Worm (Caenorhabditis elegans) whole organism, late embryonic: ENCODE data around the gene T20B12.4.

Source experiments
- C38D4.7 ChIP-seq: fragments of 200-800 bp; sonication (Bioruptor generic); optimal IDR thresholded peaks from 2 replicates; lab custom pipeline; 2018; ENCODE audit warnings: mild to moderate bottlenecking, missing genetic modification characterization, moderate library complexity, missing compliant biosample characterization
- F13H6.1 ChIP-seq: sonication (generic microtip); optimal IDR thresholded peaks from 2 replicates; lab custom pipeline; 2016; ENCODE audit warnings: missing genetic modification characterization, missing compliant biosample characterization
- K02D7.2 ChIP-seq: sonication (generic microtip); optimal IDR thresholded peaks from 2 replicates; lab custom pipeline; 2017; ENCODE audit warnings: mild to moderate bottlenecking, missing genetic modification characterization, missing compliant biosample characterization
- K09A11.1 ChIP-seq: sonication (generic microtip); optimal IDR thresholded peaks from 2 replicates; lab custom pipeline; 2017; ENCODE audit warnings: antibody characterized with exemption, mild to moderate bottlenecking, missing genetic modification characterization, missing compliant biosample characterization; ENCODE audit not compliant: insufficient read depth
- T23F11.4 ChIP-seq: fragments of 200-800 bp; sonication (Bioruptor generic); optimal IDR thresholded peaks from 2 replicates; lab custom pipeline; 2018; ENCODE audit warnings: mild to moderate bottlenecking, missing genetic modification characterization, missing compliant biosample characterization
- Y22D7AL.16 ChIP-seq: sonication (generic microtip); optimal IDR thresholded peaks from 2 replicates; lab custom pipeline; 2016; ENCODE audit warnings: missing genetic modification characterization, missing compliant biosample characterization
- ahr-1 ChIP-seq: sonication (generic microtip); optimal IDR thresholded peaks from 2 replicates; lab custom pipeline; 2016; ENCODE audit warnings: missing genetic modification characterization, missing compliant biosample characterization
- ama-1 ChIP-seq: fragments of 150-350 bp; optimal IDR thresholded peaks from 2 replicates; lab custom pipeline; 2014
- ceh-22 ChIP-seq: sonication (generic microtip); optimal IDR thresholded peaks from 2 replicates; lab custom pipeline; 2017; ENCODE audit warnings: missing biosample characterization, missing genetic modification characterization
- ceh-24 ChIP-seq: sonication (generic microtip); optimal IDR thresholded peaks from 2 replicates; lab custom pipeline; 2016; ENCODE audit warnings: mild to moderate bottlenecking, missing genetic modification characterization, missing compliant biosample characterization
- ceh-30 ChIP-seq: fragments of 150-350 bp; optimal IDR thresholded peaks from 2 replicates; lab custom pipeline; 2014; ENCODE audit warnings: missing biosample characterization, missing genetic modification characterization
- ceh-34 ChIP-seq: sonication (generic microtip); optimal IDR thresholded peaks from 2 replicates; lab custom pipeline; 2016; ENCODE audit warnings: mild to moderate bottlenecking, missing genetic modification characterization, missing compliant biosample characterization
- ceh-45 ChIP-seq: fragments of 200-800 bp; sonication (Bioruptor generic); IDR thresholded peaks from 2 replicates; pipeline ENCODE4 v1.3.6; 2022; ENCODE audit warnings: missing genetic modification reagents, missing genetic modification characterization, missing compliant biosample characterization
- ceh-48 ChIP-seq: sonication (generic microtip); optimal IDR thresholded peaks from 2 replicates; lab custom pipeline; 2016; ENCODE audit warnings: missing genetic modification characterization, inconsistent platforms, missing compliant biosample characterization
- che-1 ChIP-seq: sonication (generic microtip); optimal IDR thresholded peaks from 2 replicates; lab custom pipeline; 2016; ENCODE audit warnings: mild to moderate bottlenecking, missing genetic modification characterization, missing compliant biosample characterization
- dve-1 ChIP-seq: sonication (generic microtip); optimal IDR thresholded peaks from 2 replicates; lab custom pipeline; 2017; ENCODE audit warnings: antibody characterized with exemption, mild to moderate bottlenecking, missing genetic modification characterization, missing compliant biosample characterization
- elt-2 ChIP-seq: sonication (generic microtip); optimal IDR thresholded peaks from 2 replicates; lab custom pipeline; 2016; ENCODE audit warnings: missing genetic modification reagents, missing genetic modification characterization, missing compliant biosample characterization
- elt-4 ChIP-seq: sonication (generic microtip); optimal IDR thresholded peaks from 2 replicates; lab custom pipeline; 2016; ENCODE audit warnings: missing genetic modification characterization, missing compliant biosample characterization
- ets-4 ChIP-seq: sonication (generic microtip); optimal IDR thresholded peaks from 2 replicates; lab custom pipeline; 2016; ENCODE audit warnings: missing genetic modification characterization, missing compliant biosample characterization
- eyg-1 ChIP-seq: sonication (generic microtip); optimal IDR thresholded peaks from 2 replicates; lab custom pipeline; 2016; ENCODE audit warnings: missing genotype, missing genetic modification characterization, missing compliant biosample characterization
- fax-1 ChIP-seq: sonication (generic microtip); optimal IDR thresholded peaks from 2 replicates; lab custom pipeline; 2016; ENCODE audit warnings: missing genotype, missing genetic modification characterization, missing compliant biosample characterization
- fkh-10 ChIP-seq: fragments of 150-350 bp; optimal IDR thresholded peaks from 2 replicates; lab custom pipeline; 2014; ENCODE audit warnings: missing biosample characterization, missing genetic modification reagents, missing genetic modification characterization
- fkh-6 ChIP-seq: sonication (generic microtip); optimal IDR thresholded peaks from 2 replicates; lab custom pipeline; 2016; ENCODE audit warnings: missing genetic modification characterization, missing compliant biosample characterization
- hlh-13 ChIP-seq: fragments of 200-800 bp; sonication (Bioruptor generic); optimal IDR thresholded peaks from 2 replicates; lab custom pipeline; 2018; ENCODE audit warnings: mild to moderate bottlenecking, missing genetic modification characterization, missing compliant biosample characterization
- hlh-15 ChIP-seq: sonication (generic microtip); optimal IDR thresholded peaks from 2 replicates; lab custom pipeline; 2016; ENCODE audit warnings: missing genetic modification characterization, missing compliant biosample characterization
- hlh-6 ChIP-seq: sonication (generic microtip); optimal IDR thresholded peaks from 2 replicates; lab custom pipeline; 2016; ENCODE audit warnings: missing genotype, missing genetic modification characterization, missing compliant biosample characterization
- lim-6 ChIP-seq: sonication (generic microtip); optimal IDR thresholded peaks from 2 replicates; lab custom pipeline; 2016; ENCODE audit warnings: missing genetic modification characterization, missing compliant biosample characterization
- madf-2 ChIP-seq: sonication (generic microtip); optimal IDR thresholded peaks from 2 replicates; lab custom pipeline; 2017; ENCODE audit warnings: missing genetic modification characterization, missing compliant biosample characterization
- nhr-232 ChIP-seq: sonication (generic microtip); optimal IDR thresholded peaks from 2 replicates; lab custom pipeline; 2016; ENCODE audit warnings: missing genetic modification characterization, missing compliant biosample characterization
- npax-4 ChIP-seq: sonication (generic microtip); optimal IDR thresholded peaks from 2 replicates; lab custom pipeline; 2016; ENCODE audit warnings: missing genetic modification characterization, missing compliant biosample characterization
- odd-2 ChIP-seq: sonication (generic microtip); optimal IDR thresholded peaks from 2 replicates; lab custom pipeline; 2017; ENCODE audit warnings: antibody characterized with exemption, mild to moderate bottlenecking, missing genetic modification characterization, missing compliant biosample characterization
- pax-1 ChIP-seq: fragments of 150-350 bp; optimal IDR thresholded peaks from 2 replicates; lab custom pipeline; 2014; ENCODE audit warnings: missing biosample characterization, missing genetic modification characterization
- pros-1 ChIP-seq: fragments of 150-350 bp; optimal IDR thresholded peaks from 2 replicates; lab custom pipeline; 2014; ENCODE audit warnings: missing biosample characterization, missing genetic modification reagents, missing genetic modification characterization
- sdc-2 ChIP-seq: sonication (generic microtip); optimal IDR thresholded peaks from 2 replicates; lab custom pipeline; 2016; ENCODE audit warnings: missing genotype, missing genetic modification characterization, missing compliant biosample characterization
- sox-4 ChIP-seq: sonication (generic microtip); optimal IDR thresholded peaks from 2 replicates; lab custom pipeline; 2017; ENCODE audit warnings: mild to moderate bottlenecking, missing genetic modification characterization, inconsistent platforms, missing compliant biosample characterization
- syd-9 ChIP-seq: sonication (generic microtip); optimal IDR thresholded peaks from 2 replicates; lab custom pipeline; 2016; ENCODE audit warnings: mild to moderate bottlenecking, missing genetic modification characterization, moderate library complexity, missing compliant biosample characterization
- tbx-7 ChIP-seq: sonication (generic microtip); optimal IDR thresholded peaks from 2 replicates; lab custom pipeline; 2016; ENCODE audit warnings: missing genotype, missing genetic modification characterization, missing compliant biosample characterization
- ttx-3 ChIP-seq: sonication (generic microtip); optimal IDR thresholded peaks from 2 replicates; lab custom pipeline; 2016; ENCODE audit warnings: missing genetic modification reagents, missing genetic modification characterization, missing compliant biosample characterization
- unc-3 ChIP-seq, 2 experiments: fragments of 200-800 bp in 1 of 2; sonication (Bioruptor generic) in 1 of 2; sonication (generic microtip) in 1 of 2; conservative IDR thresholded peaks in 1 of 2; optimal IDR thresholded peaks in 1 of 2; 2 replicates each; pipeline versions ENCODE4 v1.3.6 to Lab custom; 2016 to 2022; ENCODE audit warnings: missing compliant biosample characterization in 2 of 2, missing genetic modification characterization in 2 of 2, missing genetic modification reagents in 1 of 2
- unc-42 ChIP-seq: sonication (generic microtip); optimal IDR thresholded peaks from 2 replicates; lab custom pipeline; 2016; ENCODE audit warnings: missing genotype, missing genetic modification characterization, missing compliant biosample characterization
- unc-55 ChIP-seq: sonication (generic microtip); optimal IDR thresholded peaks from 2 replicates; lab custom pipeline; 2017; ENCODE audit warnings: missing biosample characterization, missing genetic modification reagents, missing genetic modification characterization
- unc-86 ChIP-seq: sonication (generic microtip); optimal IDR thresholded peaks from 2 replicates; lab custom pipeline; 2016; ENCODE audit warnings: missing genetic modification characterization, missing compliant biosample characterization
- zip-5 ChIP-seq: sonication (generic microtip); optimal IDR thresholded peaks from 2 replicates; lab custom pipeline; 2016; ENCODE audit warnings: missing genetic modification characterization, missing compliant biosample characterization

T20B12.4 gene

ce11 chrIII:7336214-7336613 is 31.3 kb upstream of the T20B12.4 start, which contains the start of gene gsp-2 (continued):
- no peak for TF ChIP-seq nhr-232
- no peak for TF ChIP-seq syd-9
- TF ChIP-seq dve-1 (tag; lab: Kevin White, UChicago): peak; percentile 16
- no peak for TF ChIP-seq sox-4
- TF ChIP-seq K02D7.2: no peak
- no peak for TF ChIP-seq ceh-34 (tag; lab: Kevin White, UChicago)
- TF ChIP-seq eyg-1 (tag; lab: Kevin White, UChicago): no peak
- no peak for TF ChIP-seq elt-4
- no peak for TF ChIP-seq fax-1 (tag; lab: Kevin White, UChicago)
- TF ChIP-seq madf-2 (tag; lab: Kevin White, UChicago): no peak
- TF ChIP-seq ama-1 (lab: Kevin White, UChicago): no peak
- no peak for TF ChIP-seq fkh-6
- no peak for TF ChIP-seq sdc-2 (tag; lab: Kevin White, UChicago)
- TF ChIP-seq che-1 (tag; lab: Kevin White, UChicago): peak; percentile 0
- TF ChIP-seq T23F11.4 (GFP tag; lab: Kevin White, UChicago): no peak
- TF ChIP-seq fkh-10 (GFP tag; lab: Kevin White, UChicago): no peak
- no peak for TF ChIP-seq ceh-45 (GFP tag; lab: Robert Waterston, UW)
- TF ChIP-seq C38D4.7: no peak
- no peak for TF ChIP-seq tbx-7 (tag; lab: Kevin White, UChicago)
- no peak for TF ChIP-seq ceh-30 (tag; lab: Kevin White, UChicago)
- TF ChIP-seq hlh-6 (tag; lab: Kevin White, UChicago): no peak
- TF ChIP-seq lim-6: no peak
- TF ChIP-seq ceh-22: no peak
- TF ChIP-seq ceh-48: no peak
- no peak for TF ChIP-seq pros-1 (tag; lab: Kevin White, UChicago)
- TF ChIP-seq odd-2: no peak
- no peak for TF ChIP-seq Y22D7AL.16 (tag; lab: Kevin White, UChicago)
- TF ChIP-seq unc-42 (tag; lab: Kevin White, UChicago): peak; percentile 23
- no peak for TF ChIP-seq ahr-1 (tag; lab: Kevin White, UChicago)
- TF ChIP-seq unc-86: no peak
- no peak for TF ChIP-seq ceh-24 (tag; lab: Kevin White, UChicago)
- no peak for TF ChIP-seq zip-5
- no peak for TF ChIP-seq ttx-3 (tag; lab: Kevin White, UChicago)

- TF ChIP-seq pax-1 (tag; lab: Kevin White, UChicago): no peak
- TF ChIP-seq, all 69 proteins: peak for 0
These were observed 29.5 kb upstream of the T20B12.4 start for ce11 chrIII:7338009-7338408.

- TF ChIP-seq ets-4 (tag; lab: Kevin White, UChicago) (no peak), ceh-48 (peak; percentile 40)
These were observed 28.8 kb upstream of the T20B12.4 start, which contains the start of gene kap-1 for ce11 chrIII:7338693-7339092. TSS of gene kap-1 (plus strand) at chrIII:7338835.

- TF ChIP-seq sox-4: no peak
- no peak for TF ChIP-seq K09A11.1 (tag; lab: Kevin White, UChicago)
- no peak for TF ChIP-seq syd-9
- no peak for TF ChIP-seq hlh-15 (tag; lab: Kevin White, UChicago)
- TF ChIP-seq F13H6.1 (tag; lab: Kevin White, UChicago): no peak
- no peak for TF ChIP-seq fkh-10 (GFP tag; lab: Kevin White, UChicago)
- TF ChIP-seq K02D7.2: no peak
- no peak for TF ChIP-seq unc-3 (GFP tag; conservative IDR thresholded peaks at IDR 0.05; lab: Robert Waterston, UW)
- no peak for TF ChIP-seq unc-3 (tag; optimal IDR thresholded peaks at IDR 0.05; lab: Kevin White, UChicago)
- TF ChIP-seq unc-55: no peak
- TF ChIP-seq ama-1 (lab: Kevin White, UChicago): no peak
- no peak for TF ChIP-seq hlh-13
- TF ChIP-seq npax-4 (tag; lab: Kevin White, UChicago): no peak
- no peak for TF ChIP-seq hlh-6 (tag; lab: Kevin White, UChicago)
- no peak for TF ChIP-seq C38D4.7
- no peak for TF ChIP-seq elt-2 (tag; lab: Kevin White, UChicago)
- TF ChIP-seq, all 69 proteins: peak for 0
These were observed 28.4 kb upstream of the T20B12.4 start for ce11 chrIII:7339138-7339537.
